Fruit fly (Drosophila melanogaster) whole organism, embryonic: ENCODE results near the gene CG43800.

Experiments
- BEAF-32 ChIP-seq: fragments of 200-800 bp; sonication (Bioruptor generic); optimal IDR thresholded peaks from 3 replicates; lab custom pipeline; 2017; ENCODE audit warnings: missing biosample characterization, missing genetic modification characterization, mild to moderate bottlenecking, moderate library complexity, missing genetic modification reagents
- CG10321 ChIP-seq: fragments of 200-800 bp; sonication (Bioruptor generic); IDR thresholded peaks from 2 replicates; pipeline ENCODE4 v1.3.6; 2022; ENCODE audit warnings: missing biosample characterization, missing genetic modification characterization
- CG10565 ChIP-seq: fragments of 200-800 bp; sonication (Bioruptor generic); optimal IDR thresholded peaks from 3 replicates; lab custom pipeline; 2016; ENCODE audit warnings: missing biosample characterization, mild to moderate bottlenecking, missing genetic modification characterization
- CG11398 ChIP-seq: fragments of 200-800 bp; sonication (Bioruptor generic); optimal IDR thresholded peaks from 2 replicates; lab custom pipeline; 2016; ENCODE audit warnings: missing biosample characterization, missing genetic modification characterization
- CG2678 ChIP-seq: fragments of 200-800 bp; sonication (Bioruptor generic); optimal IDR thresholded peaks from 3 replicates; lab custom pipeline; 2019; ENCODE audit warnings: missing biosample characterization, mild to moderate bottlenecking, missing genetic modification characterization, moderate library complexity
- CG3995 ChIP-seq: fragments of 200-800 bp; sonication (Bioruptor generic); optimal IDR thresholded peaks from 3 replicates; lab custom pipeline; 2016; ENCODE audit warnings: missing biosample characterization, missing genetic modification characterization
- CG6175 ChIP-seq: fragments of 200-800 bp; sonication (Bioruptor generic); IDR thresholded peaks from 3 replicates; pipeline ENCODE4 v1.3.6; 2022; ENCODE audit warnings: missing biosample characterization, missing genetic modification characterization
- CG6272 ChIP-seq: fragments of 200-800 bp; sonication (Bioruptor generic); IDR thresholded peaks from 2 replicates; pipeline ENCODE4 v1.3.6; 2022; ENCODE audit warnings: missing biosample characterization, missing genetic modification characterization
- CG6791 ChIP-seq: fragments of 200-800 bp; sonication (Bioruptor generic); IDR thresholded peaks from 3 replicates; pipeline ENCODE4 v1.3.6; 2022; ENCODE audit warnings: missing biosample characterization, missing genetic modification characterization; ENCODE audit not compliant: partially characterized antibody
- CG6813 ChIP-seq: fragments of 200-800 bp; sonication (Bioruptor generic); optimal IDR thresholded peaks from 2 replicates; lab custom pipeline; 2017; ENCODE audit warnings: missing biosample characterization, missing genetic modification characterization, mild to moderate bottlenecking, moderate library complexity, missing genetic modification reagents
- CG8944 ChIP-seq: fragments of 200-800 bp; sonication (Bioruptor generic); optimal IDR thresholded peaks from 3 replicates; lab custom pipeline; 2016; ENCODE audit warnings: missing biosample characterization, missing genetic modification characterization
- CG9876 ChIP-seq: fragments of 200-800 bp; sonication (Bioruptor generic); optimal IDR thresholded peaks from 2 replicates; lab custom pipeline; 2016; ENCODE audit warnings: missing biosample characterization, missing genetic modification characterization
- CHES-1-like ChIP-seq: fragments of 200-800 bp; sonication (Bioruptor generic); optimal IDR thresholded peaks from 2 replicates; lab custom pipeline; 2016; ENCODE audit warnings: missing biosample characterization, missing genetic modification characterization
- Chrac-16 ChIP-seq: fragments of 200-800 bp; sonication (Bioruptor generic); optimal IDR thresholded peaks from 3 replicates; lab custom pipeline; 2016; ENCODE audit warnings: missing biosample characterization, missing genetic modification characterization
- Dbx ChIP-seq: fragments of 200-800 bp; sonication (Bioruptor generic); IDR thresholded peaks from 3 replicates; pipeline ENCODE4 v1.3.6; 2022; ENCODE audit warnings: missing biosample characterization, missing genetic modification characterization
- Deaf1 ChIP-seq: fragments of 200-800 bp; optimal IDR thresholded peaks from 3 replicates; lab custom pipeline; 2019; ENCODE audit warnings: missing biosample characterization, mild to moderate bottlenecking, missing genetic modification characterization, moderate library complexity
- HLH54F ChIP-seq: fragments of 200-800 bp; sonication (Bioruptor generic); optimal IDR thresholded peaks from 3 replicates; lab custom pipeline; 2016; ENCODE audit warnings: missing biosample characterization, missing genetic modification characterization
- HmgD ChIP-seq: fragments of 200-800 bp; sonication (Bioruptor generic); optimal IDR thresholded peaks from 3 replicates; lab custom pipeline; 2016; ENCODE audit warnings: missing biosample characterization, missing genetic modification characterization
- HmgZ ChIP-seq: fragments of 200-800 bp; sonication (Bioruptor generic); optimal IDR thresholded peaks from 2 replicates; lab custom pipeline; 2018; ENCODE audit warnings: missing biosample characterization, mild to moderate bottlenecking, missing genetic modification characterization
- Hmr ChIP-seq: fragments of 200-800 bp; sonication (Bioruptor generic); optimal IDR thresholded peaks from 3 replicates; lab custom pipeline; 2017; ENCODE audit warnings: mild to moderate bottlenecking, missing biosample characterization, missing genetic modification reagents, missing genetic modification characterization
- Hr51 ChIP-seq, 2 experiments: fragments of 200-800 bp; sonication (Bioruptor generic); optimal IDR thresholded peaks; 2 replicates in 1 of 2; 3 replicates in 1 of 2; lab custom pipeline; 2016 to 2018; ENCODE audit warnings: missing biosample characterization in 2 of 2, missing genetic modification characterization in 2 of 2, mild to moderate bottlenecking in 1 of 2, moderate library complexity in 1 of 2
- Lhr ChIP-seq: fragments of 200-800 bp; sonication (Bioruptor generic); optimal IDR thresholded peaks from 3 replicates; lab custom pipeline; 2017; ENCODE audit warnings: mild to moderate bottlenecking, missing biosample characterization, missing genetic modification reagents, missing genetic modification characterization
- MBD-R2 ChIP-seq: fragments of 200-800 bp; sonication (Bioruptor generic); IDR thresholded peaks from 2 replicates; pipeline ENCODE4 v1.3.6; 2022; ENCODE audit warnings: missing biosample characterization, missing genetic modification characterization
- Meics ChIP-seq: fragments of 200-800 bp; sonication (Bioruptor generic); optimal IDR thresholded peaks from 2 replicates; lab custom pipeline; 2017; ENCODE audit warnings: missing biosample characterization, mild to moderate bottlenecking, missing genetic modification characterization
- Oaz ChIP-seq: fragments of 200-800 bp; sonication (Bioruptor generic); IDR thresholded peaks from 2 replicates; pipeline ENCODE4 v1.3.6; 2022; ENCODE audit warnings: missing biosample characterization, missing genetic modification characterization
- Pdp1 ChIP-seq, 2 experiments: fragments of 200-800 bp; sonication (Bioruptor generic); optimal IDR thresholded peaks; 3 replicates each; lab custom pipeline; 2016; ENCODE audit warnings: missing biosample characterization in 2 of 2, missing genetic modification characterization in 2 of 2, mild to moderate bottlenecking in 1 of 2, moderate library complexity in 1 of 2
- Sin3A ChIP-seq: fragments of >200 bp; optimal IDR thresholded peaks from 2 replicates; lab custom pipeline; 2018
- Stat92E ChIP-seq, 3 experiments: fragments of >200 bp in 2 of 3; fragments of 200-800 bp in 1 of 3; sonication (Bioruptor generic) in 1 of 3; optimal IDR thresholded peaks; 2 replicates each; lab custom pipeline; 2017 to 2019; ENCODE audit warnings: missing biosample characterization in 3 of 3, missing genetic modification characterization in 3 of 3, mild to moderate bottlenecking in 1 of 3, moderate library complexity in 1 of 3
- Xbp1 ChIP-seq: fragments of 200-800 bp; sonication (Bioruptor generic); optimal IDR thresholded peaks from 3 replicates; lab custom pipeline; 2016; ENCODE audit warnings: missing biosample characterization, mild to moderate bottlenecking, missing genetic modification characterization
- ash1 ChIP-seq: fragments of 200-800 bp; sonication (Bioruptor generic); optimal IDR thresholded peaks from 2 replicates; lab custom pipeline; 2018; ENCODE audit warnings: missing biosample characterization, mild to moderate bottlenecking, missing genetic modification characterization
- ato ChIP-seq: fragments of 200-800 bp; sonication (Bioruptor generic); IDR thresholded peaks from 2 replicates; pipeline ENCODE4 v1.3.6; 2022; ENCODE audit warnings: missing biosample characterization, missing genetic modification characterization; ENCODE audit not compliant: partially characterized antibody
- cg ChIP-seq: fragments of 200-800 bp; sonication (Bioruptor generic); optimal IDR thresholded peaks from 3 replicates; lab custom pipeline; 2019; ENCODE audit warnings: missing biosample characterization, mild to moderate bottlenecking, missing genetic modification characterization, moderate library complexity
- chinmo ChIP-seq: fragments of 200-800 bp; sonication (Bioruptor generic); IDR thresholded peaks from 4 replicates; pipeline ENCODE4 v1.3.6; 2022; ENCODE audit warnings: missing biosample characterization, missing genetic modification characterization; ENCODE audit not compliant: partially characterized antibody
- eve ChIP-seq, 2 experiments: fragments of >200 bp; optimal IDR thresholded peaks; 2 replicates each; lab custom pipeline; 2017; ENCODE audit warnings: missing biosample characterization in 2 of 2, missing genetic modification characterization in 2 of 2
- gcm2 ChIP-seq: fragments of 200-800 bp; sonication (Bioruptor generic); optimal IDR thresholded peaks from 2 replicates; lab custom pipeline; 2016; ENCODE audit warnings: missing biosample characterization, missing genetic modification characterization
- gro ChIP-seq: fragments of 200-800 bp; sonication (Bioruptor generic); optimal IDR thresholded peaks from 2 replicates; lab custom pipeline; 2016; ENCODE audit warnings: missing biosample characterization, missing genetic modification characterization
- gsb-n ChIP-seq: fragments of 200-800 bp; sonication (Bioruptor generic); optimal IDR thresholded peaks from 3 replicates; lab custom pipeline; 2018; ENCODE audit warnings: missing biosample characterization, mild to moderate bottlenecking, missing genetic modification characterization
- her ChIP-seq: fragments of 200-800 bp; sonication (Bioruptor generic); optimal IDR thresholded peaks from 2 replicates; lab custom pipeline; 2016; ENCODE audit warnings: missing biosample characterization, missing genetic modification characterization
- hkb ChIP-seq, 2 experiments: fragments of 200-800 bp in 1 of 2; fragments of >200 bp in 1 of 2; sonication (Bioruptor generic) in 1 of 2; IDR thresholded peaks in 1 of 2; optimal IDR thresholded peaks in 1 of 2; 2 replicates each; pipeline versions ENCODE4 v1.3.6 to Lab custom; 2017 to 2022; ENCODE audit warnings: missing biosample characterization in 1 of 2, missing genetic modification characterization in 1 of 2
- nerfin-2 ChIP-seq: fragments of 200-800 bp; sonication (Bioruptor generic); IDR thresholded peaks from 2 replicates; pipeline ENCODE4 v1.3.6; 2022; ENCODE audit warnings: missing biosample characterization, missing genetic modification characterization; ENCODE audit not compliant: partially characterized antibody
- scrt ChIP-seq: fragments of 200-800 bp; sonication (Bioruptor generic); optimal IDR thresholded peaks from 2 replicates; lab custom pipeline; 2018; ENCODE audit warnings: missing biosample characterization, mild to moderate bottlenecking, missing genetic modification characterization, moderate library complexity
- sd ChIP-seq: fragments of 200-800 bp; sonication (Bioruptor generic); optimal IDR thresholded peaks from 3 replicates; lab custom pipeline; 2018; ENCODE audit warnings: missing biosample characterization, mild to moderate bottlenecking, missing genetic modification characterization, moderate library complexity
- slp2 ChIP-seq: fragments of 200-800 bp; sonication (Bioruptor generic); optimal IDR thresholded peaks from 2 replicates; lab custom pipeline; 2016; ENCODE audit warnings: missing biosample characterization, missing genetic modification characterization
- sug ChIP-seq: fragments of 200-800 bp; optimal IDR thresholded peaks from 2 replicates; lab custom pipeline; 2019; ENCODE audit warnings: missing biosample characterization, mild to moderate bottlenecking, missing genetic modification characterization, moderate library complexity
- tna ChIP-seq: fragments of 200-800 bp; sonication (Bioruptor generic); IDR thresholded peaks from 2 replicates; pipeline ENCODE4 v1.3.6; 2022; ENCODE audit warnings: missing biosample characterization, missing genetic modification characterization; ENCODE audit not compliant: partially characterized antibody
- trem ChIP-seq: fragments of 200-800 bp; optimal IDR thresholded peaks from 3 replicates; lab custom pipeline; 2019; ENCODE audit warnings: missing biosample characterization, mild to moderate bottlenecking, missing genetic modification characterization, moderate library complexity
- unpg ChIP-seq: fragments of 200-800 bp; sonication (Bioruptor generic); optimal IDR thresholded peaks from 3 replicates; lab custom pipeline; 2018; ENCODE audit warnings: missing biosample characterization, mild to moderate bottlenecking, missing genetic modification characterization, moderate library complexity
- zfh1 ChIP-seq: fragments of 200-800 bp; sonication (Bioruptor generic); IDR thresholded peaks from 3 replicates; pipeline ENCODE4 v1.3.6; 2022; ENCODE audit warnings: missing biosample characterization, missing genetic modification characterization

Gene CG43800

DNA sequence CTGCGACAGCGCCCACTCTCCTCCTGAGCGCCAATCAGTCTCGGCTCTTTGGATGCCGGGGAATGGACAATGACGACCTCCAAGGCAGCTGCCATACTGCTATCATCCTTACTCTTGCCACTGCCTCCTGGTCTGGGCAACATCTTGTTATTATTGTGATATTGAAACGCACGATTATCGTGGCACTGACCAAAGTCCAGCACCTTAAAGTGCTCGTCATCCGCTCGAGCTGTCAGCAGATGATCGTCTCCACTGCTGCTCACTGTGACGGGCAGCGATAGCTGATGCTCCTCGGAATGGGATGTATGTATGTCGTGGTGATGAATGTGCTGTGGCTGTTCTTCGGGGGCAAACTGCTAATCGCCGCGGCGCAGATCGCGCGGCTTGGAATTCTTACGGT, 25.0 kb downstream of the CG43800 start (continued):
- TF ChIP-seq Chrac-16 = no peak
- no peak for TF ChIP-seq eve (GFP tag; optimal IDR thresholded peaks at IDR 0.05; lab: Kevin White, UChicago)
- TF ChIP-seq CG9876 (GFP tag; lab: Kevin White, UChicago) = no peak
- TF ChIP-seq, all 482 proteins: peak for 3

- TF ChIP-seq CG6272 (0 out of 2 replicates have a peak, but pooled peaks have one; percentile 6), gcm2 (GFP tag; lab: Kevin White, UChicago) (no peak), gsb-n (tag; lab: Kevin White, UChicago) (no peak), nerfin-2 (GFP tag; lab: Robert Waterston, UW) (peak; percentile 99), BEAF-32 (GFP tag; lab: Kevin White, UChicago) (peak; percentile 99), unpg (GFP tag; lab: Kevin White, UChicago) (peak; percentile 6), sug (tag; lab: Kevin White, UChicago) (peak; percentile 62), Pdp1 (GFP tag; optimal IDR thresholded peaks at IDR 0.05; lab: Kevin White, UChicago) (peak in 1 of 2 experiments; percentile 21), cg (GFP tag; lab: Kevin White, UChicago) (no peak), CG10321 (GFP tag; lab: Robert Waterston, UW) (peak; percentile 34; the same call in 1 of the 2 replicates), HLH54F (GFP tag; lab: Kevin White, UChicago) (no peak), sd (peak; percentile 43), CG2678 (no peak), Stat92E (GFP tag; optimal IDR thresholded peaks at IDR 0.05; lab: Kevin White, UChicago) (peak in 1 of 3 experiments; percentile 78), trem (peak; percentile 75), HmgZ (tag; lab: Kevin White, UChicago) (peak; percentile 87), HmgD (GFP tag; lab: Kevin White, UChicago) (peak; percentile 40), hkb (optimal IDR thresholded peaks at IDR 0.05; lab: Kevin White, UChicago) (no peak), hkb (GFP tag; IDR thresholded peaks at IDR 0.05; lab: Robert Waterston, UW) (no peak), CG11398 (GFP tag; lab: Kevin White, UChicago) (no peak), CG8944 (GFP tag; lab: Kevin White, UChicago) (no peak), CG6813 (GFP tag; lab: Kevin White, UChicago) (no peak), chinmo (GFP tag; lab: Robert Waterston, UW) (peak; percentile 100), gro (peak; percentile 45), ato (peak; percentile 99), Dbx (GFP tag; lab: Robert Waterston, UW) (peak; percentile 75), Xbp1 (GFP tag; lab: Kevin White, UChicago) (peak; percentile 40), Lhr (GFP tag; lab: Kevin White, UChicago) (peak; percentile 85), Sin3A (lab: Kevin White, UChicago) (peak; percentile 27), Oaz (GFP tag; lab: Robert Waterston, UW) (no peak), Hmr (peak; percentile 79), slp2 (GFP tag; lab: Kevin White, UChicago) (peak; percentile 27), CG10565 (GFP tag; lab: Kevin White, UChicago) (no peak), CHES-1-like (GFP tag; lab: Kevin White, UChicago) (peak; percentile 50), Deaf1 (peak; percentile 6), her (GFP tag; lab: Kevin White, UChicago) (peak; percentile 47), CG6175 (GFP tag; lab: Robert Waterston, UW) (no peak), zfh1 (0 out of 3 replicates have a peak, but pooled peaks have one; percentile 33), CG3995 (peak; percentile 74), Hr51 (GFP tag; optimal IDR thresholded peaks at IDR 0.05; lab: Kevin White, UChicago) (no peak), Meics (no peak), MBD-R2 (GFP tag; lab: Robert Waterston, UW) (peak; percentile 73), ash1 (GFP tag; lab: Kevin White, UChicago) (no peak), scrt (no peak), CG6791 (GFP tag; lab: Robert Waterston, UW) (peak; percentile 100), tna (GFP tag; lab: Robert Waterston, UW) (peak; percentile 98)
These were observed 28.5 kb downstream of the CG43800 start, which contains the start of gene CG4502 for dm6 chr2L:7204172-7204482. CG4502 (minus strand) TSS chr2L:7204264.
